Fruit fly (Drosophila melanogaster): ENCODE results near the gene Dpm1.

The Dpm1 gene

DNA sequence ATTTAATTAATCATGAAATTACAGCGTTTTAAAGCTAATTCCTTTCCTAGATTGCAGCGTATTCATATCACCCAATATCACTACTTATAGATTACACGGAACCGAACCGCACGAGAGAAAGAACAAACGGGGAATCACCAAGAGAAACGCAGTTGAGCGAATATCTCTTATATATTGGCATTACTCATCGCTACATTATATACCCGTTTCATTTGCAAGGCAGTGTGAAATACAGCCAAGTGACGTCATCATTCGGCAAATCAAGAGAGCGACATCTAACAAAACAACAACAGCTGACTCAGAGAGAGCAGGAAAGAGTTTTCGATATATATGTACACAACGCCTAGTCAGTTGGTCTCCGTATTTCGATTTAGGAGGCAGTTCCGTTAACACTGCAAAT, 22.0 kb upstream of the Dpm1 start, which contains the start of gene Tep4:
TSS of gene Tep4 (plus strand) at position 350 of the 400 bp plus-strand sequence.
- peak; percentile 15 for TF ChIP-seq ovo (GFP tag; optimal IDR thresholded peaks at IDR 0.05)
- TF ChIP-seq kay (GFP tag; ENCODE audit: borderline replicate concordance) = peak; percentile 98
- no peak for TF ChIP-seq CG12768 (GFP tag; optimal IDR thresholded peaks at IDR 0.05)
- peak; percentile 48 for TF ChIP-seq cic (GFP tag; optimal IDR thresholded peaks at IDR 0.05)

DNA sequence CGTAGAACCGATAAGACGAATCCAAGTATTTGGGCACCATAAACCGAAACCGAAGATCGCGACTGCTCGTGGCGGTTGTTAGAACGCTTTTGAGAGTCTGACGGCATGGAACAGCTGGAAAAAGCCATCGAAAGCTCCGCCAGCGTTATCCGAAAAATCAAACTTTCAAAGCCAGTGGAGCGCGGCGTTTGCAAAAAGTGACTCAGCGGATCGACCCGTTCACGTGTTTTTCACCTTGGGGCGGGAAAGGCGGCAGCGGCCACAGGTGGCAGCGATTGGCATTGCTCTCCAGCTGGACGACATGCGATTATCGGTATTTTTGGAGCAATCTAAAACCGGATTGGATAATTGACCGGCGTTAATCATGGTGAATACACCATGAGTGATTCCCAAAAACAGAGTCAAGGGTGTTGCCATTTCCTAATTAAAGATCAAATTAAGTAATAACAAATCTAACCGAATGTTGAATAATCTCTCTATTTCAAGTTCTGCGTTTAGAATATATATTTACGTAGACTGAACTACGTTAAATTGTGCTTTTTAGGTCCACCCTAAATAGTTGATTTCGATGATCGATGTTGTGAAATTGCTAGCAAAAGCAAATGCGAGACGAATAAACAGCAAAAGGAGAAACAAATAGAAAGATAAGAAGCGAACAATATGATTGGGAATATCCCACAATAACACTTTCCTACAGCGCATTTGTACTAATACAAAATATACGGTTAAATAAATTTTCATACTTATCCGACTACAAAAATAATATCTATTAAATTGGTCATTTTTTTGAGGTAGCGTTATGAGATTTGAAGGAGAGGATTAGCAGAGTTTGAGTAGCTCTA, 20.9 kb upstream of the Dpm1 start, which contains the start of gene CG10337:
TSS of gene CG10337 (minus strand) at position 91 of the 842 bp plus-strand sequence.
- TF ChIP-seq CG7101 (tag; optimal IDR thresholded peaks at IDR 0.05) = peak; percentile 80
- TF ChIP-seq CG1620 (GFP tag; optimal IDR thresholded peaks at IDR 0.05) = no peak
- TF ChIP-seq bab1 (GFP tag; optimal IDR thresholded peaks at IDR 0.05) = peak; percentile 60
- no peak for TF ChIP-seq toe (GFP tag; optimal IDR thresholded peaks at IDR 0.05)
- TF ChIP-seq CG7045 (GFP tag; optimal IDR thresholded peaks at IDR 0.05) = peak; percentile 71
- TF ChIP-seq kay (GFP tag; ENCODE audit: borderline replicate concordance) = peak; percentile 70
- TF ChIP-seq pad (GFP tag; optimal IDR thresholded peaks at IDR 0.05) = peak; percentile 34
- peak; percentile 21 for TF ChIP-seq Hr96 (GFP tag; optimal IDR thresholded peaks at IDR 0.05)
- TF ChIP-seq tj (GFP tag; optimal IDR thresholded peaks at IDR 0.05) = peak; percentile 72
- TF ChIP-seq CG12768 (GFP tag; optimal IDR thresholded peaks at IDR 0.05) = peak; percentile 77
- no peak for TF ChIP-seq Crg-1 (GFP tag; optimal IDR thresholded peaks at IDR 0.05)
- peak; percentile 62 for TF ChIP-seq Mnt (GFP tag; optimal IDR thresholded peaks at IDR 0.05)
- TF ChIP-seq cic (GFP tag; optimal IDR thresholded peaks at IDR 0.05) = peak; percentile 74
- TF ChIP-seq CG11617 (GFP tag; optimal IDR thresholded peaks at IDR 0.05) = peak; percentile 85
- TF ChIP-seq CG5204 (GFP tag; optimal IDR thresholded peaks at IDR 0.05) = peak; percentile 56
- peak; percentile 73 for TF ChIP-seq CG33017 (tag; optimal IDR thresholded peaks at IDR 0.05)
- TF ChIP-seq ovo (GFP tag; optimal IDR thresholded peaks at IDR 0.05) = no peak
- TF ChIP-seq CG14711 (tag; optimal IDR thresholded peaks at IDR 0.05) = peak; percentile 67
- no peak for TF ChIP-seq Clk (GFP tag; optimal IDR thresholded peaks at IDR 0.05)
- TF ChIP-seq cnc (optimal IDR thresholded peaks at IDR 0.05) = peak; percentile 44 to 86

DNA sequence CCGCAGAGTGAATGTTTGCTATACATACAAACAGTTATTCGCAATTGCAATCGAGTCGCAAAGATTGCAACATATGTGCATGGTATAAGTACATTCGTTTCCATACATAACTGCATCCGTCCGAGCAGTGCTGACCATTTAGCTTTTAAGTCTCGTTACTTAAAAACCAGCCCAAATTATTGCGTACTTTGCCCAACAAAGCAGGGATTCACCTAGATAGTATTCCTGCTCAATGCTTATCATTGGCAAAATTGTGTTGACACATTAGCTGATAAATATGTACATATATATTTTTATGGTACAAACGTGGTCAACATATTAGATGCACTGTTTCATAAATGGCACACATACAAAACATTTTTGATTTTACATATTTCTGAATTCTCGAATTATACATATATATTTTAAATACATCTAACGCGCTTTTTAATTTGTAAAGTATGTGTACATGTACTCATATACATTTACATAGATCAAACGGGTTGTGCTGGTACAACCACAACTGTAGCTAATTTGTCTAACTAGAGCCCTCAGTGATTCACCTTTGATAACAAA, 16.9 kb upstream of the Dpm1 start:
- TF ChIP-seq Clk (GFP tag; optimal IDR thresholded peaks at IDR 0.05) = no peak
- peak; percentile 21 for TF ChIP-seq CG33017 (tag; optimal IDR thresholded peaks at IDR 0.05)
- TF ChIP-seq kay (GFP tag; ENCODE audit: borderline replicate concordance) = peak; percentile 48

- TF ChIP-seq Clk (GFP tag; optimal IDR thresholded peaks at IDR 0.05) (no peak), Mnt (GFP tag; optimal IDR thresholded peaks at IDR 0.05) (peak; percentile 34), kay (GFP tag; ENCODE audit: borderline replicate concordance) (peak; percentile 95), cnc (optimal IDR thresholded peaks at IDR 0.05) (peak; percentile 41 to 89), CG12768 (GFP tag; optimal IDR thresholded peaks at IDR 0.05) (no peak), CG14711 (tag; optimal IDR thresholded peaks at IDR 0.05) (no peak), CG11617 (GFP tag; optimal IDR thresholded peaks at IDR 0.05) (peak; percentile 22), CG7045 (GFP tag; optimal IDR thresholded peaks at IDR 0.05) (no peak), CG7101 (tag; optimal IDR thresholded peaks at IDR 0.05) (peak; percentile 14), Hr96 (GFP tag; optimal IDR thresholded peaks at IDR 0.05) (no peak), CG33017 (tag; optimal IDR thresholded peaks at IDR 0.05) (no peak), pad (GFP tag; optimal IDR thresholded peaks at IDR 0.05) (no peak), ovo (GFP tag; optimal IDR thresholded peaks at IDR 0.05) (no peak), bab1 (GFP tag; optimal IDR thresholded peaks at IDR 0.05) (peak; percentile 60), CG1620 (GFP tag; optimal IDR thresholded peaks at IDR 0.05) (peak; percentile 8), CG5204 (GFP tag; optimal IDR thresholded peaks at IDR 0.05) (no peak)
Measured at dm6 chr2L:19542268-19542773, 16.2 kb upstream of the Dpm1 start.

DNA sequence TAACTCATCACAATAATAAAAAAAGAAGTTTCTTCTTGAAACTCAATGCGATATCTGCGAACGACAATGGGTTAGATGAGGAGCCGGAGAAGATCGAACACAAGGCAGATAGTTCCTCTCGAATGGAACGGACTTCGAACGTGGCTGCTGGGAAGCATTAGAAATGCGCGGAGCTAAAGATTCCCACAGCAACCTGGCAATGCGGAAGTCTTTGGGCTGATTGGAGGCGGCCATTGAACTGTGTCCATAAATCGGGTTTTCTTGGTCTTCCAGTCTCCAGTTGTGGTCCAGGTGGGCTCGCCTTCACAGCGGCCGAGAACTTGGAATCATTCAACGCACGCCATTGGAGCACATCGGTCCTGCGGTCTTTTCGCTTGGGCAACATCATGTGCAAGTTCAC, 14.1 kb upstream of the Dpm1 start, which contains the start of gene CG13081:
TSS of gene CG13081 (plus strand) at position 301 of the 400 bp plus-strand sequence.
- TF ChIP-seq Clk (GFP tag; optimal IDR thresholded peaks at IDR 0.05) (no peak), ovo (GFP tag; optimal IDR thresholded peaks at IDR 0.05) (no peak), Mnt (GFP tag; optimal IDR thresholded peaks at IDR 0.05) (no peak), cic (GFP tag; optimal IDR thresholded peaks at IDR 0.05) (no peak), CG7045 (GFP tag; optimal IDR thresholded peaks at IDR 0.05) (no peak), CG12768 (GFP tag; optimal IDR thresholded peaks at IDR 0.05) (no peak), kay (GFP tag; ENCODE audit: borderline replicate concordance) (no peak), tj (GFP tag; optimal IDR thresholded peaks at IDR 0.05) (no peak), CG1620 (GFP tag; optimal IDR thresholded peaks at IDR 0.05) (no peak), CG11617 (GFP tag; optimal IDR thresholded peaks at IDR 0.05) (no peak), CG33017 (tag; optimal IDR thresholded peaks at IDR 0.05) (no peak), CG5204 (GFP tag; optimal IDR thresholded peaks at IDR 0.05) (no peak), cnc (optimal IDR thresholded peaks at IDR 0.05) (no peak), pad (GFP tag; optimal IDR thresholded peaks at IDR 0.05) (no peak), Crg-1 (GFP tag; optimal IDR thresholded peaks at IDR 0.05) (no peak)

Measured in whole organism, adult.